Worm (Caenorhabditis elegans) whole organism, late embryonic: ENCODE data around the gene oac-40.

ENCODE experiments used
- C08G9.2 ChIP-seq: sonication (generic microtip); optimal IDR thresholded peaks from 2 replicates; lab custom pipeline; 2016; ENCODE audit warnings: mild to moderate bottlenecking, missing genetic modification characterization, moderate library complexity, missing compliant biosample characterization
- C38D4.7 ChIP-seq: fragments of 200-800 bp; sonication (Bioruptor generic); optimal IDR thresholded peaks from 2 replicates; lab custom pipeline; 2018; ENCODE audit warnings: mild to moderate bottlenecking, missing genetic modification characterization, moderate library complexity, missing compliant biosample characterization
- F13H6.1 ChIP-seq: sonication (generic microtip); optimal IDR thresholded peaks from 2 replicates; lab custom pipeline; 2016; ENCODE audit warnings: missing genetic modification characterization, missing compliant biosample characterization
- K02D7.2 ChIP-seq: sonication (generic microtip); optimal IDR thresholded peaks from 2 replicates; lab custom pipeline; 2017; ENCODE audit warnings: mild to moderate bottlenecking, missing genetic modification characterization, missing compliant biosample characterization
- K09A11.1 ChIP-seq: sonication (generic microtip); optimal IDR thresholded peaks from 2 replicates; lab custom pipeline; 2017; ENCODE audit warnings: antibody characterized with exemption, mild to moderate bottlenecking, missing genetic modification characterization, missing compliant biosample characterization; ENCODE audit not compliant: insufficient read depth
- T23F11.4 ChIP-seq: fragments of 200-800 bp; sonication (Bioruptor generic); optimal IDR thresholded peaks from 2 replicates; lab custom pipeline; 2018; ENCODE audit warnings: mild to moderate bottlenecking, missing genetic modification characterization, missing compliant biosample characterization
- Y22D7AL.16 ChIP-seq: sonication (generic microtip); optimal IDR thresholded peaks from 2 replicates; lab custom pipeline; 2016; ENCODE audit warnings: missing genetic modification characterization, missing compliant biosample characterization
- ahr-1 ChIP-seq: sonication (generic microtip); optimal IDR thresholded peaks from 2 replicates; lab custom pipeline; 2016; ENCODE audit warnings: missing genetic modification characterization, missing compliant biosample characterization
- ceh-18 ChIP-seq: sonication (generic microtip); optimal IDR thresholded peaks from 2 replicates; lab custom pipeline; 2016; ENCODE audit warnings: missing genetic modification characterization, missing compliant biosample characterization
- ceh-24 ChIP-seq: sonication (generic microtip); optimal IDR thresholded peaks from 2 replicates; lab custom pipeline; 2016; ENCODE audit warnings: mild to moderate bottlenecking, missing genetic modification characterization, missing compliant biosample characterization
- ceh-34 ChIP-seq: sonication (generic microtip); optimal IDR thresholded peaks from 2 replicates; lab custom pipeline; 2016; ENCODE audit warnings: mild to moderate bottlenecking, missing genetic modification characterization, missing compliant biosample characterization
- ceh-45 ChIP-seq: fragments of 200-800 bp; sonication (Bioruptor generic); IDR thresholded peaks from 2 replicates; pipeline ENCODE4 v1.3.6; 2022; ENCODE audit warnings: missing genetic modification reagents, missing genetic modification characterization, missing compliant biosample characterization
- ceh-48 ChIP-seq: sonication (generic microtip); optimal IDR thresholded peaks from 2 replicates; lab custom pipeline; 2016; ENCODE audit warnings: missing genetic modification characterization, inconsistent platforms, missing compliant biosample characterization
- ceh-9 ChIP-seq: sonication (generic microtip); optimal IDR thresholded peaks from 2 replicates; lab custom pipeline; 2016; ENCODE audit warnings: mild to moderate bottlenecking, missing genetic modification characterization, inconsistent platforms, missing compliant biosample characterization
- dmd-4 ChIP-seq: sonication (generic microtip); optimal IDR thresholded peaks from 2 replicates; lab custom pipeline; 2016; ENCODE audit warnings: borderline replicate concordance, missing genetic modification characterization, missing compliant biosample characterization
- dve-1 ChIP-seq: sonication (generic microtip); optimal IDR thresholded peaks from 2 replicates; lab custom pipeline; 2017; ENCODE audit warnings: antibody characterized with exemption, mild to moderate bottlenecking, missing genetic modification characterization, missing compliant biosample characterization
- elt-4 ChIP-seq: sonication (generic microtip); optimal IDR thresholded peaks from 2 replicates; lab custom pipeline; 2016; ENCODE audit warnings: missing genetic modification characterization, missing compliant biosample characterization
- ets-4 ChIP-seq: sonication (generic microtip); optimal IDR thresholded peaks from 2 replicates; lab custom pipeline; 2016; ENCODE audit warnings: missing genetic modification characterization, missing compliant biosample characterization
- fax-1 ChIP-seq: sonication (generic microtip); optimal IDR thresholded peaks from 2 replicates; lab custom pipeline; 2016; ENCODE audit warnings: missing genotype, missing genetic modification characterization, missing compliant biosample characterization
- fkh-6 ChIP-seq: sonication (generic microtip); optimal IDR thresholded peaks from 2 replicates; lab custom pipeline; 2016; ENCODE audit warnings: missing genetic modification characterization, missing compliant biosample characterization
- hlh-15 ChIP-seq: sonication (generic microtip); optimal IDR thresholded peaks from 2 replicates; lab custom pipeline; 2016; ENCODE audit warnings: missing genetic modification characterization, missing compliant biosample characterization
- hlh-30 ChIP-seq: sonication (generic microtip); optimal IDR thresholded peaks from 2 replicates; lab custom pipeline; 2017; ENCODE audit warnings: antibody characterized with exemption, missing genetic modification characterization, missing compliant biosample characterization; ENCODE audit not compliant: insufficient read depth
- hlh-6 ChIP-seq: sonication (generic microtip); optimal IDR thresholded peaks from 2 replicates; lab custom pipeline; 2016; ENCODE audit warnings: missing genotype, missing genetic modification characterization, missing compliant biosample characterization
- lin-11 ChIP-seq: fragments of 200-800 bp; sonication (Bioruptor generic); optimal IDR thresholded peaks from 2 replicates; lab custom pipeline; 2018; ENCODE audit warnings: mild to moderate bottlenecking, missing genetic modification characterization, missing compliant biosample characterization
- madf-2 ChIP-seq: sonication (generic microtip); optimal IDR thresholded peaks from 2 replicates; lab custom pipeline; 2017; ENCODE audit warnings: missing genetic modification characterization, missing compliant biosample characterization
- mec-3 ChIP-seq: sonication (generic microtip); optimal IDR thresholded peaks from 2 replicates; lab custom pipeline; 2016; ENCODE audit warnings: borderline replicate concordance, missing genetic modification characterization, missing compliant biosample characterization
- nhr-11 ChIP-seq: fragments of 150-350 bp; optimal IDR thresholded peaks from 2 replicates; lab custom pipeline; 2014; ENCODE audit warnings: missing biosample characterization, missing genetic modification characterization
- nhr-232 ChIP-seq: sonication (generic microtip); optimal IDR thresholded peaks from 2 replicates; lab custom pipeline; 2016; ENCODE audit warnings: missing genetic modification characterization, missing compliant biosample characterization
- odd-2 ChIP-seq: sonication (generic microtip); optimal IDR thresholded peaks from 2 replicates; lab custom pipeline; 2017; ENCODE audit warnings: antibody characterized with exemption, mild to moderate bottlenecking, missing genetic modification characterization, missing compliant biosample characterization
- pag-3 ChIP-seq: sonication (generic microtip); optimal IDR thresholded peaks from 2 replicates; lab custom pipeline; 2016; ENCODE audit warnings: missing compliant biosample characterization, missing genetic modification characterization, borderline replicate concordance
- pax-1 ChIP-seq: fragments of 150-350 bp; optimal IDR thresholded peaks from 2 replicates; lab custom pipeline; 2014; ENCODE audit warnings: missing biosample characterization, missing genetic modification characterization
- pha-4 ChIP-seq: fragments of 150-350 bp; optimal IDR thresholded peaks from 2 replicates; lab custom pipeline; 2018; ENCODE audit warnings: missing biosample characterization, missing genetic modification reagents, missing genetic modification characterization
- pros-1 ChIP-seq: fragments of 150-350 bp; optimal IDR thresholded peaks from 2 replicates; lab custom pipeline; 2014; ENCODE audit warnings: missing biosample characterization, missing genetic modification reagents, missing genetic modification characterization
- ref-2 ChIP-seq: sonication (generic microtip); optimal IDR thresholded peaks from 2 replicates; lab custom pipeline; 2016; ENCODE audit warnings: missing genetic modification characterization, missing compliant biosample characterization
- sox-4 ChIP-seq: sonication (generic microtip); optimal IDR thresholded peaks from 2 replicates; lab custom pipeline; 2017; ENCODE audit warnings: mild to moderate bottlenecking, missing genetic modification characterization, inconsistent platforms, missing compliant biosample characterization
- syd-9 ChIP-seq: sonication (generic microtip); optimal IDR thresholded peaks from 2 replicates; lab custom pipeline; 2016; ENCODE audit warnings: mild to moderate bottlenecking, missing genetic modification characterization, moderate library complexity, missing compliant biosample characterization
- tbx-7 ChIP-seq: sonication (generic microtip); optimal IDR thresholded peaks from 2 replicates; lab custom pipeline; 2016; ENCODE audit warnings: missing genotype, missing genetic modification characterization, missing compliant biosample characterization
- ttx-3 ChIP-seq: sonication (generic microtip); optimal IDR thresholded peaks from 2 replicates; lab custom pipeline; 2016; ENCODE audit warnings: missing genetic modification reagents, missing genetic modification characterization, missing compliant biosample characterization
- unc-3 ChIP-seq, 2 experiments: fragments of 200-800 bp in 1 of 2; sonication (Bioruptor generic) in 1 of 2; sonication (generic microtip) in 1 of 2; conservative IDR thresholded peaks in 1 of 2; optimal IDR thresholded peaks in 1 of 2; 2 replicates each; pipeline versions ENCODE4 v1.3.6 to Lab custom; 2016 to 2022; ENCODE audit warnings: missing compliant biosample characterization in 2 of 2, missing genetic modification characterization in 2 of 2, missing genetic modification reagents in 1 of 2
- unc-42 ChIP-seq: sonication (generic microtip); optimal IDR thresholded peaks from 2 replicates; lab custom pipeline; 2016; ENCODE audit warnings: missing genotype, missing genetic modification characterization, missing compliant biosample characterization
- unc-55 ChIP-seq: sonication (generic microtip); optimal IDR thresholded peaks from 2 replicates; lab custom pipeline; 2017; ENCODE audit warnings: missing biosample characterization, missing genetic modification reagents, missing genetic modification characterization
- unc-86 ChIP-seq: sonication (generic microtip); optimal IDR thresholded peaks from 2 replicates; lab custom pipeline; 2016; ENCODE audit warnings: missing genetic modification characterization, missing compliant biosample characterization
- zip-5 ChIP-seq: sonication (generic microtip); optimal IDR thresholded peaks from 2 replicates; lab custom pipeline; 2016; ENCODE audit warnings: missing genetic modification characterization, missing compliant biosample characterization
- ztf-16 ChIP-seq: sonication (generic microtip); optimal IDR thresholded peaks from 2 replicates; lab custom pipeline; 2017; ENCODE audit warnings: missing genetic modification characterization, missing compliant biosample characterization

The oac-40 gene

DNA sequence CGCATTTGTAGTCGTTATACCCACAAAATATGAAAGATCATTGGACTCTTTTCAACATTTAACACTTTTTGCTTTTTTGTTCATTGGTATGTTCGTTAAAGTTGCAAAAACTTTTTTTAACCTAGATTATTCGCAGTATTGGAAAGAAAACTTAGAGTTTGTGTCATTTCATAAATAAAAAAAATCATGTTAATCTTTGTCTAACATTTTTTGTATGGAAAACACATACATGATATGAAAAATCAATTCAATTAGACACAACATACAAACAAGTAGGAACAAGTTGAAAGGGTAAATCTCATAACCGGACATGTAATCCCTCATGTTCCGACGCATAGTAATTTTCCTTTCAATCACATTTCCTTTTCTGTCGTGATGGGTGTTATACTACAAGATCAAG is 15.4 kb upstream of the oac-40 start, which contains the start of gene F59E11.2:
F59E11.2 (plus strand) TSS at position 301 of the 400 bp plus-strand sequence.
- TF ChIP-seq mec-3 (no peak), hlh-6 (tag; lab: Kevin White, UChicago) (no peak), K09A11.1 (tag; lab: Kevin White, UChicago) (no peak), lin-11 (tag; lab: Kevin White, UChicago) (no peak), nhr-11 (no peak), C38D4.7 (GFP tag; lab: Kevin White, UChicago) (no peak), ztf-16 (tag; lab: Kevin White, UChicago) (no peak), ref-2 (tag; lab: Kevin White, UChicago) (no peak), unc-55 (no peak), fax-1 (tag; lab: Kevin White, UChicago) (no peak), Y22D7AL.16 (tag; lab: Kevin White, UChicago) (no peak), hlh-15 (tag; lab: Kevin White, UChicago) (no peak), unc-42 (tag; lab: Kevin White, UChicago) (no peak), C08G9.2 (tag; lab: Kevin White, UChicago) (no peak), ceh-24 (tag; lab: Kevin White, UChicago) (no peak), dmd-4 (no peak), tbx-7 (tag; lab: Kevin White, UChicago) (no peak), T23F11.4 (GFP tag; lab: Kevin White, UChicago) (no peak), pros-1 (no peak), madf-2 (tag; lab: Kevin White, UChicago) (no peak)

DNA sequence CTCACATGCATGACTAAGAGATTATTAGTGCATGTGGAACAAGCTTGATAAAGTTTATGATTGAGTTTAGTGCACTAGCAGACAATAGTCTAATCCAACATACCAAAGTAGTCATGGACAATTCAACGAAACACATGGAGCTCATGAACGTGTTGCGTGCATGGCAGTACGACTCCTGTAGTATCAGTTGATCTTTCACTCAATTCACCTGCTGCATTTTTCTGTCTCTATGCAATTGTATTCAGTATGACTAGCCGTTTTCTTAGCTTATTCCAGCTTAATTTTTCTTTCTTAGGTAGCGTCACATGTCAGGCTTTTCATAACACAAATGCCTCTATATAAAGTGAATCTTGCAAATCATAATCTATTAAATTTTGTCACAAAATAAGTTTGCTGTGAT is 13.3 kb upstream of the oac-40 start, which contains the start of gene srx-1:
srx-1 (plus strand) TSS at position 382 of the 400 bp plus-strand sequence.
- TF ChIP-seq zip-5 (tag; lab: Kevin White, UChicago) (no peak), ttx-3 (no peak), syd-9 (tag; lab: Kevin White, UChicago) (no peak), pax-1 (tag; lab: Kevin White, UChicago) (no peak), odd-2 (tag; lab: Kevin White, UChicago) (no peak), unc-86 (no peak), dve-1 (tag; lab: Kevin White, UChicago) (no peak), fkh-6 (tag; lab: Kevin White, UChicago) (no peak), hlh-15 (tag; lab: Kevin White, UChicago) (no peak), C38D4.7 (GFP tag; lab: Kevin White, UChicago) (no peak), unc-3 (GFP tag; conservative IDR thresholded peaks at IDR 0.05; lab: Robert Waterston, UW) (no peak), unc-3 (tag; optimal IDR thresholded peaks at IDR 0.05; lab: Kevin White, UChicago) (no peak), lin-11 (tag; lab: Kevin White, UChicago) (no peak), ceh-9 (tag; lab: Kevin White, UChicago) (no peak), elt-4 (tag; lab: Kevin White, UChicago) (no peak), ahr-1 (tag; lab: Kevin White, UChicago) (no peak), ceh-48 (tag; lab: Kevin White, UChicago) (no peak), ceh-24 (tag; lab: Kevin White, UChicago) (no peak), pha-4 (no peak), K02D7.2 (no peak)

DNA sequence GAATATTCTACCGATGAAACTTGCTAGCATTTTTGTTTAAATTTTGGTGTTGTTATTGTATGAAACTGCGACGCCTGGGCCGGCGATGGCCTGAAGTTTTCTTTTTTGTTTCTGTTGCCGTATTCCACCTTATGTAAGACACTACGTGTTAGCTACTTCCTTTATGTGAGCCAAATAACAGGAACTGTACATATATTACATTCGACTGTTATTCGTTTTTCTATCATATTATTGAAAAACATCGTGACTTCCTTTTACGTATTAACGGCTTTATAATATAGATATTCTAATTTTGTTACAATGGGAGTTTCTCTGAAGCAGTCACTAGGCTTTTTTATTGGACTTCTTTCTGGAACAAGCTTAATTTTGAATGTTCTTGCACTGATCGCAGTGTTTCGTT is 11.3 kb upstream of the oac-40 start, which contains the start of gene srx-3:
srx-3 (plus strand) TSS at position 301 of the 400 bp plus-strand sequence.
- TF ChIP-seq tbx-7 (tag; lab: Kevin White, UChicago) (no peak), ceh-24 (tag; lab: Kevin White, UChicago) (no peak), dve-1 (tag; lab: Kevin White, UChicago) (no peak), hlh-6 (tag; lab: Kevin White, UChicago) (no peak), ceh-34 (no peak), ceh-9 (tag; lab: Kevin White, UChicago) (no peak), pag-3 (tag; lab: Kevin White, UChicago) (no peak), hlh-30 (no peak), ets-4 (tag; lab: Kevin White, UChicago) (no peak), fax-1 (tag; lab: Kevin White, UChicago) (no peak), K02D7.2 (no peak), fkh-6 (tag; lab: Kevin White, UChicago) (no peak), ceh-18 (tag; lab: Kevin White, UChicago) (no peak), hlh-15 (tag; lab: Kevin White, UChicago) (no peak), sox-4 (tag; lab: Kevin White, UChicago) (no peak), ref-2 (tag; lab: Kevin White, UChicago) (no peak), nhr-232 (tag; lab: Kevin White, UChicago) (no peak), F13H6.1 (tag; lab: Kevin White, UChicago) (no peak), ceh-45 (GFP tag; lab: Robert Waterston, UW) (no peak)
